Fruit fly (Drosophila melanogaster): ENCODE data around the gene CG34377.

DNA sequence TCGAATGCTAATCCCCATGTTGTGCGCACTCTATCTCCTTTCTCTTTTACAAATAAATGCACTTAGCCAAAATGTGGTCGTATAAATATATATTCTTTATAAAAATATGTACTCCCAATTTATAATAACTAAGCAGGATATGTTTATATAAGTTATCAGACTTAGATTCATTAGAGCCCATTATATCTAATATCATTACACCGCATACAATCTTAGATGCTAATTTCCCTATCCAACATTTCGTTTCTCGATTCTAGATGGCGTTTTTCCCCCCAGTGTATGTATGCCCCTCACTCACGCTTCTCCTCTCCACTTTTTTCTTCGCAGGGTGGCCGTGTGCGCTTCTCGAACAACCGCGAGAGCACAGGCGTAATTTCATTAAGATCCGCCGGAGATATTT is 36.4 kb downstream of the CG34377 start:
- TF ChIP-seq psq (optimal IDR thresholded peaks at IDR 0.05) (no peak), Sin3A (optimal IDR thresholded peaks at IDR 0.05) (no peak)

All from Kc167 (cell line).